Worm (Caenorhabditis elegans) whole organism, L1 larva: ENCODE results near the gene cpr-9.
A peak's percentile ranks its signal among the peaks of the same experiment; 100 is the strongest.

Experiments used
- C04F5.9 ChIP-seq: sonication (generic microtip); optimal IDR thresholded peaks from 2 replicates; lab custom pipeline; 2016; ENCODE audit warnings: missing genetic modification characterization, missing compliant biosample characterization
- C34B4.2 ChIP-seq: sonication (generic microtip); optimal IDR thresholded peaks from 2 replicates; lab custom pipeline; 2017; ENCODE audit warnings: mild to moderate bottlenecking, missing genetic modification characterization, missing compliant biosample characterization
- Y116A8C.19 ChIP-seq: sonication (generic microtip); optimal IDR thresholded peaks from 2 replicates; lab custom pipeline; 2016; ENCODE audit warnings: missing compliant biosample characterization, missing genetic modification characterization, borderline replicate concordance
- alr-1 ChIP-seq: fragments of 200-800 bp; sonication (Bioruptor generic); optimal IDR thresholded peaks from 2 replicates; lab custom pipeline; 2018; ENCODE audit warnings: borderline replicate concordance, mild to moderate bottlenecking, missing genetic modification characterization, missing compliant biosample characterization
- aly-2 ChIP-seq: fragments of 150-350 bp; optimal IDR thresholded peaks from 2 replicates; lab custom pipeline; 2014; ENCODE audit warnings: missing biosample characterization, missing genetic modification characterization
- ama-1 ChIP-seq: fragments of 150-350 bp; optimal IDR thresholded peaks from 2 replicates; lab custom pipeline; 2014
- blmp-1 ChIP-seq: fragments of 150-350 bp; optimal IDR thresholded peaks from 2 replicates; lab custom pipeline; 2014; ENCODE audit warnings: missing biosample characterization, missing genetic modification characterization
- ceh-8 ChIP-seq: fragments of 200-800 bp; sonication (Bioruptor generic); optimal IDR thresholded peaks from 2 replicates; lab custom pipeline; 2018; ENCODE audit warnings: mild to moderate bottlenecking, missing genetic modification characterization, moderate library complexity, missing compliant biosample characterization
- ceh-82 ChIP-seq, 3 experiments: fragments of 150-350 bp in 1 of 3; sonication (generic microtip) in 2 of 3; optimal IDR thresholded peaks; 2 replicates each; lab custom pipeline; 2014 to 2017; ENCODE audit warnings: missing biosample characterization in 3 of 3, missing genetic modification characterization in 3 of 3
- ceh-88 ChIP-seq: fragments of 200-800 bp; sonication (Bioruptor generic); IDR thresholded peaks from 2 replicates; pipeline ENCODE4 v1.3.6; 2022; ENCODE audit warnings: missing genetic modification characterization, missing compliant biosample characterization
- ceh-90 ChIP-seq: sonication (generic microtip); optimal IDR thresholded peaks from 2 replicates; lab custom pipeline; 2016; ENCODE audit warnings: missing genetic modification characterization, missing compliant biosample characterization
- ces-1 ChIP-seq: fragments of 150-350 bp; optimal IDR thresholded peaks from 2 replicates; lab custom pipeline; 2014; ENCODE audit warnings: missing biosample characterization, missing genetic modification reagents, missing genetic modification characterization
- dpl-1 ChIP-seq, 3 experiments: fragments of 150-350 bp in 2 of 3; sonication (generic microtip) in 1 of 3; optimal IDR thresholded peaks; 2 replicates each; lab custom pipeline; 2014 to 2017; ENCODE audit warnings: missing biosample characterization in 3 of 3, missing genetic modification characterization in 3 of 3, missing genetic modification reagents in 3 of 3
- dsc-1 ChIP-seq: sonication (generic microtip); optimal IDR thresholded peaks from 2 replicates; lab custom pipeline; 2016; ENCODE audit warnings: mild to moderate bottlenecking, missing genetic modification characterization, missing compliant biosample characterization
- efl-1 ChIP-seq, 4 experiments: fragments of 150-350 bp; optimal IDR thresholded peaks in 3 of 4; peaks in 1 of 4; 1 replicate in 1 of 4; 2 replicates in 3 of 4; lab custom pipeline; 2014; ENCODE audit warnings: missing biosample characterization in 2 of 4, missing genetic modification characterization in 2 of 4, missing genetic modification reagents in 2 of 4
- efl-3 ChIP-seq: fragments of 200-800 bp; sonication (Bioruptor generic); optimal IDR thresholded peaks from 2 replicates; lab custom pipeline; 2018; ENCODE audit warnings: mild to moderate bottlenecking, missing genetic modification characterization, missing compliant biosample characterization
- egl-13 ChIP-seq: sonication (generic microtip); optimal IDR thresholded peaks from 2 replicates; lab custom pipeline; 2016; ENCODE audit warnings: missing genotype, missing genetic modification reagents, missing genetic modification characterization, missing compliant biosample characterization
- egl-27 ChIP-seq, 2 experiments: fragments of 150-350 bp in 1 of 2; sonication (generic microtip); optimal IDR thresholded peaks; 3 replicates each; lab custom pipeline; 2017 to 2018; ENCODE audit warnings: missing biosample characterization in 2 of 2, missing genetic modification characterization in 2 of 2, missing genetic modification reagents in 2 of 2
- elt-2 ChIP-seq: sonication (generic microtip); optimal IDR thresholded peaks from 2 replicates; lab custom pipeline; 2016; ENCODE audit warnings: missing genetic modification characterization, mild to moderate bottlenecking, inconsistent platforms, missing compliant biosample characterization, missing genetic modification reagents
- fkh-10 ChIP-seq: sonication (generic microtip); optimal IDR thresholded peaks from 2 replicates; lab custom pipeline; 2017; ENCODE audit warnings: missing biosample characterization, missing genetic modification reagents, missing genetic modification characterization
- fkh-4 ChIP-seq: sonication (generic microtip); optimal IDR thresholded peaks from 2 replicates; lab custom pipeline; 2016; ENCODE audit warnings: missing compliant biosample characterization, missing genetic modification characterization, borderline replicate concordance
- fos-1 ChIP-seq: fragments of 150-350 bp; optimal IDR thresholded peaks from 2 replicates; lab custom pipeline; 2014; ENCODE audit warnings: missing biosample characterization, missing genetic modification characterization
- grh-1 ChIP-seq: fragments of 200-800 bp; sonication (Bioruptor generic); IDR thresholded peaks from 2 replicates; pipeline ENCODE4 v1.3.6; 2022; ENCODE audit warnings: missing genetic modification reagents, missing genetic modification characterization, missing compliant biosample characterization
- hlh-4 ChIP-seq: sonication (generic microtip); optimal IDR thresholded peaks from 2 replicates; lab custom pipeline; 2016; ENCODE audit warnings: mild to moderate bottlenecking, missing genetic modification characterization, missing compliant biosample characterization
- hpl-2 ChIP-seq: fragments of 150-350 bp; optimal IDR thresholded peaks from 2 replicates; lab custom pipeline; 2014; ENCODE audit warnings: missing biosample characterization, missing genetic modification reagents, missing genetic modification characterization
- irx-1 ChIP-seq: sonication (generic microtip); optimal IDR thresholded peaks from 2 replicates; lab custom pipeline; 2016; ENCODE audit warnings: missing genetic modification characterization, missing compliant biosample characterization
- jun-1 ChIP-seq: fragments of 150-350 bp; optimal IDR thresholded peaks from 2 replicates; lab custom pipeline; 2014; ENCODE audit warnings: missing biosample characterization, missing genetic modification reagents, missing genetic modification characterization
- lin-13 ChIP-seq: fragments of 150-350 bp; optimal IDR thresholded peaks from 2 replicates; lab custom pipeline; 2014; ENCODE audit warnings: missing biosample characterization, missing genetic modification reagents, missing genetic modification characterization
- lin-15B ChIP-seq: fragments of 150-350 bp; sonication (generic microtip); optimal IDR thresholded peaks from 3 replicates; lab custom pipeline; 2014; ENCODE audit warnings: missing biosample characterization, missing genetic modification characterization
- lin-35 ChIP-seq, 2 experiments: fragments of 150-350 bp; optimal IDR thresholded peaks; 2 replicates each; lab custom pipeline; 2014; ENCODE audit warnings: missing biosample characterization in 2 of 2, missing genetic modification characterization in 2 of 2, missing genetic modification reagents in 2 of 2
- lin-39 ChIP-seq: fragments of 150-350 bp; optimal IDR thresholded peaks from 2 replicates; lab custom pipeline; 2014; ENCODE audit warnings: missing biosample characterization, missing genetic modification reagents, missing genetic modification characterization
- mab-9 ChIP-seq: fragments of 200-800 bp; sonication (Bioruptor generic); IDR thresholded peaks from 2 replicates; pipeline ENCODE4 v1.3.6; 2022; ENCODE audit warnings: missing genetic modification reagents, missing genetic modification characterization, missing compliant biosample characterization
- nhr-11 ChIP-seq: fragments of 150-350 bp; optimal IDR thresholded peaks from 2 replicates; lab custom pipeline; 2014; ENCODE audit warnings: missing biosample characterization, missing genetic modification characterization
- nhr-12 ChIP-seq: sonication (generic microtip); optimal IDR thresholded peaks from 2 replicates; lab custom pipeline; 2017; ENCODE audit warnings: missing biosample characterization, missing genetic modification characterization
- nhr-19 ChIP-seq: fragments of 200-800 bp; sonication (Bioruptor generic); conservative IDR thresholded peaks from 2 replicates; pipeline ENCODE4 v1.3.6; 2022; ENCODE audit warnings: missing genetic modification characterization, missing compliant biosample characterization
- nhr-20 ChIP-seq: sonication (generic microtip); optimal IDR thresholded peaks from 2 replicates; lab custom pipeline; 2016; ENCODE audit warnings: mild to moderate bottlenecking, missing genetic modification characterization, missing compliant biosample characterization
- nhr-237 ChIP-seq: fragments of 150-350 bp; optimal IDR thresholded peaks from 2 replicates; lab custom pipeline; 2014; ENCODE audit warnings: missing biosample characterization, missing genetic modification characterization
- nhr-28 ChIP-seq: fragments of 150-350 bp; optimal IDR thresholded peaks from 2 replicates; lab custom pipeline; 2014; ENCODE audit warnings: missing biosample characterization, missing genetic modification characterization
- nhr-76 ChIP-seq: sonication (generic microtip); optimal IDR thresholded peaks from 2 replicates; lab custom pipeline; 2017; ENCODE audit warnings: missing biosample characterization, missing genetic modification characterization
- nhr-77 ChIP-seq: fragments of 150-350 bp; optimal IDR thresholded peaks from 2 replicates; lab custom pipeline; 2014; ENCODE audit warnings: missing biosample characterization, missing genetic modification characterization
- pag-3 ChIP-seq: sonication (generic microtip); optimal IDR thresholded peaks from 2 replicates; lab custom pipeline; 2017; ENCODE audit warnings: missing genetic modification characterization, mild to moderate bottlenecking, missing compliant biosample characterization, antibody characterized with exemption, borderline replicate concordance; ENCODE audit not compliant: insufficient read depth
- pax-3 ChIP-seq: fragments of 200-800 bp; sonication (Bioruptor generic); optimal IDR thresholded peaks from 2 replicates; lab custom pipeline; 2018; ENCODE audit warnings: mild to moderate bottlenecking, missing genetic modification characterization, moderate library complexity, missing compliant biosample characterization
- pqm-1 ChIP-seq: sonication (generic microtip); optimal IDR thresholded peaks from 3 replicates; lab custom pipeline; 2017; ENCODE audit warnings: missing biosample characterization, missing genetic modification characterization
- rnt-1 ChIP-seq: sonication (generic microtip); optimal IDR thresholded peaks from 2 replicates; lab custom pipeline; 2016; ENCODE audit warnings: mild to moderate bottlenecking, missing genetic modification characterization, moderate library complexity, missing compliant biosample characterization
- snpc-4 ChIP-seq: fragments of 150-350 bp; optimal IDR thresholded peaks from 2 replicates; lab custom pipeline; 2014; ENCODE audit warnings: missing biosample characterization, missing genetic modification characterization
- sup-37 ChIP-seq: fragments of 200-800 bp; sonication (Bioruptor generic); optimal IDR thresholded peaks from 2 replicates; lab custom pipeline; 2018; ENCODE audit warnings: mild to moderate bottlenecking, missing genetic modification characterization, missing compliant biosample characterization
- tbx-2 ChIP-seq: sonication (generic microtip); optimal IDR thresholded peaks from 2 replicates; lab custom pipeline; 2016; ENCODE audit warnings: missing genetic modification characterization, missing compliant biosample characterization
- unc-62 ChIP-seq: fragments of 150-350 bp; optimal IDR thresholded peaks from 2 replicates; lab custom pipeline; 2014; ENCODE audit warnings: missing biosample characterization, missing genetic modification reagents, missing genetic modification characterization
- unc-86 ChIP-seq: sonication (generic microtip); optimal IDR thresholded peaks from 2 replicates; lab custom pipeline; 2016; ENCODE audit warnings: missing genetic modification characterization, missing compliant biosample characterization
- xbp-1 ChIP-seq: sonication (generic microtip); optimal IDR thresholded peaks from 2 replicates; lab custom pipeline; 2016; ENCODE audit warnings: missing genetic modification characterization, missing compliant biosample characterization
- zip-4 ChIP-seq: fragments of 200-800 bp; sonication (Bioruptor generic); optimal IDR thresholded peaks from 2 replicates; lab custom pipeline; 2018; ENCODE audit warnings: mild to moderate bottlenecking, missing genetic modification characterization, moderate library complexity, missing compliant biosample characterization
- ztf-11 ChIP-seq, 2 experiments: sonication (generic microtip); optimal IDR thresholded peaks; 2 replicates each; lab custom pipeline; 2016 to 2017; ENCODE audit warnings: missing genetic modification characterization in 2 of 2, missing biosample characterization in 1 of 2, missing compliant biosample characterization in 1 of 2

The cpr-9 gene

ce11 chrV:12026878-12027477 is 24.1 kb downstream of the cpr-9 start (continued):
- no peak for TF ChIP-seq nhr-77 (tag; lab: Kevin White, UChicago)
- no peak for TF ChIP-seq jun-1 (tag; lab: Kevin White, UChicago)
- no peak for TF ChIP-seq elt-2 (tag; lab: Kevin White, UChicago)
- peak; percentile 52 for TF ChIP-seq tbx-2
- no peak for TF ChIP-seq ceh-90
- peak in 1 of 2 experiments; percentile 40 for TF ChIP-seq lin-35 (GFP tag; optimal IDR thresholded peaks at IDR 0.05; lab: Kevin White, UChicago)
- no peak for TF ChIP-seq grh-1
- peak; percentile 5 to 67 (median 25) for TF ChIP-seq ceh-82 (tag; optimal IDR thresholded peaks at IDR 0.05; lab: Kevin White, UChicago)
- TF ChIP-seq blmp-1 (tag; lab: Kevin White, UChicago), result no peak
- TF ChIP-seq lin-39 (tag; lab: Kevin White, UChicago), result no peak
- TF ChIP-seq fkh-4 (tag; lab: Kevin White, UChicago), result no peak
- TF ChIP-seq ceh-8 (GFP tag; lab: Kevin White, UChicago), result no peak
- no peak for TF ChIP-seq pag-3
- peak in 1 of 3 experiments; percentile 23 for TF ChIP-seq dpl-1 (GFP tag; optimal IDR thresholded peaks at IDR 0.05; lab: Kevin White, UChicago)
- no peak for TF ChIP-seq xbp-1 (tag; lab: Kevin White, UChicago)
- TF ChIP-seq efl-3 (GFP tag; lab: Kevin White, UChicago), result no peak
- TF ChIP-seq nhr-28 (tag; lab: Kevin White, UChicago), result no peak
- TF ChIP-seq C34B4.2 (tag; lab: Kevin White, UChicago), result no peak
- no peak for TF ChIP-seq nhr-237 (tag; lab: Kevin White, UChicago)
- peak; percentile 38 for TF ChIP-seq unc-86 (tag; lab: Kevin White, UChicago)
- TF ChIP-seq irx-1, result peak; percentile 4
- TF ChIP-seq hlh-4 (tag; lab: Kevin White, UChicago), result no peak
- peak; percentile 93 for TF ChIP-seq fkh-10
- TF ChIP-seq ces-1 (GFP tag; lab: Kevin White, UChicago), result no peak
- no peak for TF ChIP-seq alr-1 (tag; lab: Kevin White, UChicago)
- TF ChIP-seq ztf-11 (tag; optimal IDR thresholded peaks at IDR 0.05; lab: Kevin White, UChicago), result no peak
- TF ChIP-seq ceh-88 (GFP tag; lab: Robert Waterston, UW), result no peak
- no peak for TF ChIP-seq nhr-12 (tag; lab: Kevin White, UChicago)
- no peak for TF ChIP-seq rnt-1 (tag; lab: Kevin White, UChicago)
- TF ChIP-seq lin-13 (GFP tag; lab: Kevin White, UChicago), result no peak
- peak; percentile 49 for TF ChIP-seq dsc-1
- no peak for TF ChIP-seq aly-2
- TF ChIP-seq mab-9, result no peak
- no peak for TF ChIP-seq C04F5.9 (tag; lab: Kevin White, UChicago)
- TF ChIP-seq egl-27 (tag; optimal IDR thresholded peaks at IDR 0.05; lab: Kevin White, UChicago), result no peak
- TF ChIP-seq nhr-11 (tag; lab: Kevin White, UChicago), result no peak
- TF ChIP-seq snpc-4, result peak; percentile 17
- TF ChIP-seq sup-37 (GFP tag; lab: Kevin White, UChicago), result no peak
- TF ChIP-seq Y116A8C.19 (tag; lab: Kevin White, UChicago), result no peak
- peak; percentile 50 for TF ChIP-seq egl-13
- no peak for TF ChIP-seq zip-4
- peak; percentile 15 to 38 for TF ChIP-seq efl-1 (optimal IDR thresholded peaks at IDR 0.05; lab: Kevin White, UChicago)
- TF ChIP-seq efl-1 (GFP tag; optimal IDR thresholded peaks at IDR 0.05 in 1 of 2; lab: Kevin White, UChicago), result no peak
- no peak for TF ChIP-seq unc-62 (GFP tag; lab: Kevin White, UChicago)
- TF ChIP-seq lin-15B, result no peak
- TF ChIP-seq pqm-1, result no peak
- TF ChIP-seq nhr-20 (tag; lab: Kevin White, UChicago), result peak; percentile 22
- TF ChIP-seq ama-1 (lab: Kevin White, UChicago), result no peak
- TF ChIP-seq nhr-76 (tag; lab: Kevin White, UChicago), result no peak
- 0 out of 2 replicates have a peak, but pooled peaks have one; percentile 12 for TF ChIP-seq nhr-19 (GFP tag; lab: Robert Waterston, UW)
- no peak for TF ChIP-seq fos-1
- TF ChIP-seq pax-3 (tag; lab: Kevin White, UChicago), result peak; percentile 41
- no peak for TF ChIP-seq hpl-2 (GFP tag; lab: Kevin White, UChicago)
